Fruit fly (Drosophila melanogaster) whole organism, embryonic: Measurements from ENCODE around the gene CCT7.
A peak's percentile ranks its signal among the peaks of the same experiment; 100 is the strongest.

Experiments used
- C15 ChIP-seq: fragments of 200-800 bp; sonication (Bioruptor generic); IDR thresholded peaks from 3 replicates; pipeline ENCODE4 v1.3.6; 2022; ENCODE audit warnings: missing biosample characterization, missing genetic modification characterization
- CG12391 ChIP-seq: fragments of 200-800 bp; sonication (Bioruptor generic); optimal IDR thresholded peaks from 3 replicates; lab custom pipeline; 2018; ENCODE audit warnings: missing biosample characterization, mild to moderate bottlenecking, missing genetic modification characterization, moderate library complexity
- CG15479 ChIP-seq: fragments of 200-800 bp; sonication (Bioruptor generic); optimal IDR thresholded peaks from 3 replicates; lab custom pipeline; 2019; ENCODE audit warnings: missing biosample characterization, mild to moderate bottlenecking, missing genetic modification characterization, moderate library complexity
- CG15601 ChIP-seq: fragments of 200-800 bp; sonication (Bioruptor generic); optimal IDR thresholded peaks from 3 replicates; lab custom pipeline; 2019; ENCODE audit warnings: missing biosample characterization, mild to moderate bottlenecking, missing genetic modification characterization, moderate library complexity
- CG1602 ChIP-seq: fragments of 200-800 bp; sonication (Bioruptor generic); optimal IDR thresholded peaks from 3 replicates; lab custom pipeline; 2016; ENCODE audit warnings: missing biosample characterization, missing genetic modification characterization
- CG1603 ChIP-seq: fragments of 200-800 bp; sonication (Bioruptor generic); optimal IDR thresholded peaks from 2 replicates; lab custom pipeline; 2019; ENCODE audit warnings: missing biosample characterization, mild to moderate bottlenecking, missing genetic modification characterization, moderate library complexity
- CG16815 ChIP-seq: fragments of 200-800 bp; sonication (Bioruptor generic); optimal IDR thresholded peaks from 3 replicates; lab custom pipeline; 2017; ENCODE audit warnings: missing biosample characterization, mild to moderate bottlenecking, missing genetic modification characterization
- CG17328 ChIP-seq: fragments of 200-800 bp; sonication (Bioruptor generic); IDR thresholded peaks from 2 replicates; pipeline ENCODE4 v1.3.6; 2022; ENCODE audit warnings: missing biosample characterization, missing genetic modification characterization
- CG18262 ChIP-seq: fragments of 200-800 bp; optimal IDR thresholded peaks from 3 replicates; lab custom pipeline; 2019; ENCODE audit warnings: missing biosample characterization, mild to moderate bottlenecking, missing genetic modification characterization, moderate library complexity
- CG18619 ChIP-seq: fragments of 200-800 bp; sonication (Bioruptor generic); optimal IDR thresholded peaks from 3 replicates; lab custom pipeline; 2017; ENCODE audit warnings: missing biosample characterization, mild to moderate bottlenecking, missing genetic modification characterization
- CG2875 ChIP-seq: fragments of 200-800 bp; sonication (Bioruptor generic); optimal IDR thresholded peaks from 2 replicates; lab custom pipeline; 2017; ENCODE audit warnings: missing biosample characterization, mild to moderate bottlenecking, missing genetic modification characterization, missing genetic modification reagents
- CG5180 ChIP-seq: fragments of 200-800 bp; sonication (Bioruptor generic); optimal IDR thresholded peaks from 3 replicates; lab custom pipeline; 2017; ENCODE audit warnings: missing biosample characterization, missing genetic modification characterization, mild to moderate bottlenecking, moderate library complexity, missing genetic modification reagents
- CG6765 ChIP-seq: fragments of 200-800 bp; sonication (Bioruptor generic); optimal IDR thresholded peaks from 3 replicates; lab custom pipeline; 2017; ENCODE audit warnings: missing biosample characterization, mild to moderate bottlenecking, missing genetic modification characterization
- CG6813 ChIP-seq: fragments of 200-800 bp; sonication (Bioruptor generic); optimal IDR thresholded peaks from 2 replicates; lab custom pipeline; 2017; ENCODE audit warnings: missing biosample characterization, missing genetic modification characterization, mild to moderate bottlenecking, moderate library complexity, missing genetic modification reagents
- CG7556 ChIP-seq: fragments of 200-800 bp; sonication (Bioruptor generic); optimal IDR thresholded peaks from 2 replicates; lab custom pipeline; 2017; ENCODE audit warnings: missing biosample characterization, mild to moderate bottlenecking, missing genetic modification characterization
- CG8281 ChIP-seq: fragments of 200-800 bp; sonication (Bioruptor generic); optimal IDR thresholded peaks from 2 replicates; lab custom pipeline; 2018; ENCODE audit warnings: missing biosample characterization, mild to moderate bottlenecking, missing genetic modification characterization, moderate library complexity
- CG9437 ChIP-seq: fragments of 200-800 bp; sonication (Bioruptor generic); optimal IDR thresholded peaks from 2 replicates; lab custom pipeline; 2018; ENCODE audit warnings: missing biosample characterization, mild to moderate bottlenecking, missing genetic modification characterization
- D19A ChIP-seq: fragments of 200-800 bp; optimal IDR thresholded peaks from 3 replicates; lab custom pipeline; 2019; ENCODE audit warnings: missing biosample characterization, mild to moderate bottlenecking, missing genetic modification characterization, moderate library complexity
- Dbx ChIP-seq: fragments of 200-800 bp; sonication (Bioruptor generic); IDR thresholded peaks from 3 replicates; pipeline ENCODE4 v1.3.6; 2022; ENCODE audit warnings: missing biosample characterization, missing genetic modification characterization
- Dip2 ChIP-seq: fragments of 200-800 bp; sonication (Bioruptor generic); IDR thresholded peaks from 2 replicates; pipeline ENCODE4 v1.3.6; 2022; ENCODE audit warnings: missing biosample characterization, missing genetic modification characterization
- Dref ChIP-seq: fragments of 200-800 bp; sonication (Bioruptor generic); IDR thresholded peaks from 2 replicates; pipeline ENCODE4 v1.3.6; 2022; ENCODE audit warnings: missing biosample characterization, missing genetic modification characterization
- Drgx ChIP-seq: fragments of 200-800 bp; sonication (Bioruptor generic); IDR thresholded peaks from 2 replicates; pipeline ENCODE4 v1.3.6; 2022; ENCODE audit warnings: missing biosample characterization, missing genetic modification characterization
- ERR ChIP-seq: fragments of 200-800 bp; sonication (Bioruptor generic); optimal IDR thresholded peaks from 2 replicates; lab custom pipeline; 2016; ENCODE audit warnings: missing biosample characterization, missing genetic modification characterization
- Elba2 ChIP-seq: fragments of 200-800 bp; sonication (Bioruptor generic); optimal IDR thresholded peaks from 3 replicates; lab custom pipeline; 2016; ENCODE audit warnings: missing biosample characterization, missing genetic modification characterization
- HLH4C ChIP-seq: fragments of 200-800 bp; sonication (Bioruptor generic); IDR thresholded peaks from 3 replicates; pipeline ENCODE4 v1.3.6; 2022; ENCODE audit warnings: missing biosample characterization, missing genetic modification characterization; ENCODE audit not compliant: partially characterized antibody
- HLHmδ ChIP-seq: fragments of 200-800 bp; sonication (Bioruptor generic); optimal IDR thresholded peaks from 2 replicates; lab custom pipeline; 2018; ENCODE audit warnings: missing biosample characterization, mild to moderate bottlenecking, missing genetic modification characterization, moderate library complexity
- MBD-R2 ChIP-seq: fragments of 200-800 bp; sonication (Bioruptor generic); IDR thresholded peaks from 2 replicates; pipeline ENCODE4 v1.3.6; 2022; ENCODE audit warnings: missing biosample characterization, missing genetic modification characterization
- Oli ChIP-seq: fragments of 200-800 bp; sonication (Bioruptor generic); optimal IDR thresholded peaks from 2 replicates; lab custom pipeline; 2018; ENCODE audit warnings: missing biosample characterization, mild to moderate bottlenecking, missing genetic modification characterization, moderate library complexity
- Spps ChIP-seq: fragments of 200-800 bp; sonication (Bioruptor generic); optimal IDR thresholded peaks from 2 replicates; lab custom pipeline; 2018; ENCODE audit warnings: missing biosample characterization, mild to moderate bottlenecking, missing genetic modification characterization
- Ssrp ChIP-seq: fragments of 200-800 bp; sonication (Bioruptor generic); optimal IDR thresholded peaks from 2 replicates; lab custom pipeline; 2018; ENCODE audit warnings: missing biosample characterization, mild to moderate bottlenecking, missing genetic modification characterization, moderate library complexity
- ash1 ChIP-seq: fragments of 200-800 bp; sonication (Bioruptor generic); optimal IDR thresholded peaks from 2 replicates; lab custom pipeline; 2018; ENCODE audit warnings: missing biosample characterization, mild to moderate bottlenecking, missing genetic modification characterization
- bbx ChIP-seq: fragments of 200-800 bp; sonication (Bioruptor generic); IDR thresholded peaks from 2 replicates; pipeline ENCODE4 v1.3.6; 2022; ENCODE audit warnings: missing biosample characterization, missing genetic modification characterization; ENCODE audit not compliant: partially characterized antibody
- bcd ChIP-seq: fragments of 200-800 bp; sonication (Bioruptor generic); optimal IDR thresholded peaks from 2 replicates; lab custom pipeline; 2017; ENCODE audit warnings: missing biosample characterization, mild to moderate bottlenecking, missing genetic modification characterization
- bigmax ChIP-seq: fragments of 200-800 bp; sonication (Bioruptor generic); optimal IDR thresholded peaks from 2 replicates; lab custom pipeline; 2018; ENCODE audit warnings: missing biosample characterization, mild to moderate bottlenecking, missing genetic modification characterization
- cad ChIP-seq: fragments of >200 bp; optimal IDR thresholded peaks from 2 replicates; lab custom pipeline; 2017; ENCODE audit warnings: missing biosample characterization, missing genetic modification characterization
- cas ChIP-seq: fragments of 200-800 bp; sonication (Bioruptor generic); IDR thresholded peaks from 2 replicates; pipeline ENCODE4 v1.3.6; 2022; ENCODE audit warnings: missing biosample characterization, missing genetic modification characterization
- crp ChIP-seq, 2 experiments: fragments of 200-800 bp; sonication (Bioruptor generic); optimal IDR thresholded peaks; 2 replicates in 1 of 2; 3 replicates in 1 of 2; lab custom pipeline; 2017; ENCODE audit warnings: missing biosample characterization in 2 of 2, missing genetic modification characterization in 2 of 2, mild to moderate bottlenecking in 1 of 2, moderate library complexity in 1 of 2
- da ChIP-seq: fragments of 200-800 bp; sonication (Bioruptor generic); optimal IDR thresholded peaks from 2 replicates; lab custom pipeline; 2016; ENCODE audit warnings: missing biosample characterization, missing genetic modification characterization
- disco-r ChIP-seq: fragments of 200-800 bp; sonication (Bioruptor generic); optimal IDR thresholded peaks from 2 replicates; lab custom pipeline; 2016; ENCODE audit warnings: missing biosample characterization, missing genetic modification characterization
- dmrt99B ChIP-seq: fragments of 200-800 bp; sonication (Bioruptor generic); optimal IDR thresholded peaks from 2 replicates; lab custom pipeline; 2018; ENCODE audit warnings: missing biosample characterization, mild to moderate bottlenecking, missing genetic modification characterization, moderate library complexity
- gem ChIP-seq: fragments of 200-800 bp; sonication (Bioruptor generic); optimal IDR thresholded peaks from 2 replicates; lab custom pipeline; 2019; ENCODE audit warnings: missing biosample characterization, mild to moderate bottlenecking, missing genetic modification characterization, moderate library complexity
- lilli ChIP-seq: fragments of 200-800 bp; sonication (Bioruptor generic); optimal IDR thresholded peaks from 3 replicates; lab custom pipeline; 2016; ENCODE audit warnings: missing biosample characterization, missing genetic modification characterization
- maf-S ChIP-seq: fragments of 200-800 bp; sonication (Bioruptor generic); optimal IDR thresholded peaks from 2 replicates; lab custom pipeline; 2016; ENCODE audit warnings: missing biosample characterization, missing genetic modification characterization
- org-1 ChIP-seq: fragments of 200-800 bp; sonication (Bioruptor generic); optimal IDR thresholded peaks from 2 replicates; lab custom pipeline; 2017; ENCODE audit warnings: missing biosample characterization, missing genetic modification characterization
- prd ChIP-seq, 3 experiments: fragments of >200 bp in 2 of 3; fragments of 200-800 bp in 1 of 3; sonication (Bioruptor generic) in 1 of 3; optimal IDR thresholded peaks in 2 of 3; IDR thresholded peaks in 1 of 3; 2 replicates in 2 of 3; 3 replicates in 1 of 3; pipeline versions ENCODE4 v1.3.6 to Lab custom; 2017 to 2022; ENCODE audit warnings: missing biosample characterization in 1 of 3, missing genetic modification characterization in 1 of 3
- sc ChIP-seq, 3 experiments: fragments of >200 bp in 2 of 3; fragments of 200-800 bp in 1 of 3; sonication (Bioruptor generic) in 1 of 3; optimal IDR thresholded peaks; 2 replicates in 2 of 3; 3 replicates in 1 of 3; lab custom pipeline; 2017; ENCODE audit warnings: mild to moderate bottlenecking in 1 of 3, missing biosample characterization in 1 of 3, missing genetic modification characterization in 1 of 3, missing genetic modification reagents in 1 of 3
- slp2 ChIP-seq: fragments of 200-800 bp; sonication (Bioruptor generic); optimal IDR thresholded peaks from 2 replicates; lab custom pipeline; 2016; ENCODE audit warnings: missing biosample characterization, missing genetic modification characterization
- tna ChIP-seq: fragments of 200-800 bp; sonication (Bioruptor generic); IDR thresholded peaks from 2 replicates; pipeline ENCODE4 v1.3.6; 2022; ENCODE audit warnings: missing biosample characterization, missing genetic modification characterization; ENCODE audit not compliant: partially characterized antibody
- trem ChIP-seq: fragments of 200-800 bp; optimal IDR thresholded peaks from 3 replicates; lab custom pipeline; 2019; ENCODE audit warnings: missing biosample characterization, mild to moderate bottlenecking, missing genetic modification characterization, moderate library complexity
- yki ChIP-seq: fragments of >200 bp; optimal IDR thresholded peaks from 3 replicates; lab custom pipeline; 2018

Gene CCT7

DNA sequence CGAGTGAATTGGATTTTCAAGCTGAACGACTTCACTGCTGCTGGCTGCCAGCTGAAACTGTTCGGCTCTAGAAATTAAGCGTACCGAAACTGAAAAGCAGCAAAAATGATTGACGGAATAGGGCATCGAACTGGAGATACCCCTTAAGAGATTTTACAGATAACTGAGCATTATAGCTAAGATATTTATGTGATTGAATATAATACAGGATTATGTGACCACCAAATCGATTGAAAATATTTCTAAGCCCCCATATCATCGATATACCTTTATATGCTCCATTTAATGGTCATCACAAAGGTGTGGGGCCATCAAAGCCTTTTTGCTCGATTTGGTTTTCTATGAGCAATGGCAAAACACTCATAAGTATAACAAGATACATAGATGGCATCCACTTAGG is 16.6 kb upstream of the CCT7 start (continued):
- no peak for TF ChIP-seq tna
- TF ChIP-seq HLH4C (GFP tag; lab: Robert Waterston, UW), result no peak
- TF ChIP-seq CG7556 (GFP tag; lab: Kevin White, UChicago), result no peak
- no peak for TF ChIP-seq gem
- peak; percentile 17 for TF ChIP-seq CG6813 (GFP tag; lab: Kevin White, UChicago)
- TF ChIP-seq ERR (GFP tag; lab: Kevin White, UChicago), result no peak
- TF ChIP-seq org-1, result peak; percentile 41
- TF ChIP-seq maf-S (GFP tag; lab: Kevin White, UChicago), result no peak
- TF ChIP-seq Elba2 (GFP tag; lab: Kevin White, UChicago), result no peak
- peak; percentile 51; the same call in 2 of the 3 replicates for TF ChIP-seq Dbx (GFP tag; lab: Robert Waterston, UW)
- TF ChIP-seq CG16815 (GFP tag; lab: Kevin White, UChicago), result peak; percentile 38
- no peak for TF ChIP-seq CG9437 (GFP tag; lab: Kevin White, UChicago)
- TF ChIP-seq CG1602 (GFP tag; lab: Kevin White, UChicago), result peak; percentile 23
- TF ChIP-seq cas (GFP tag; lab: Robert Waterston, UW), result peak; percentile 29; the same call in 1 of the 2 replicates
- peak; percentile 2 for TF ChIP-seq slp2 (GFP tag; lab: Kevin White, UChicago)
- TF ChIP-seq MBD-R2, result peak; percentile 25; the same call in 1 of the 2 replicates
- peak; percentile 59 for TF ChIP-seq Oli (tag; lab: Kevin White, UChicago)
- TF ChIP-seq C15 (GFP tag; lab: Robert Waterston, UW), result no peak
- no peak for TF ChIP-seq yki (lab: Kevin White, UChicago)
- no peak for TF ChIP-seq dmrt99B (tag; lab: Kevin White, UChicago)
- no peak for TF ChIP-seq CG8281
- TF ChIP-seq CG1603, result no peak
- peak; percentile 30 for TF ChIP-seq Ssrp
- no peak for TF ChIP-seq da
- no peak for TF ChIP-seq CG2875 (GFP tag; lab: Kevin White, UChicago)
- TF ChIP-seq CG6765 (GFP tag; lab: Kevin White, UChicago), result no peak
- no peak for TF ChIP-seq sc (optimal IDR thresholded peaks at IDR 0.05; lab: Kevin White, UChicago)
- TF ChIP-seq sc (GFP tag; optimal IDR thresholded peaks at IDR 0.05; lab: Kevin White, UChicago), result no peak
- TF ChIP-seq cad (GFP tag; lab: Kevin White, UChicago), result no peak
- TF ChIP-seq CG15601 (tag; lab: Kevin White, UChicago), result no peak
- peak; percentile 76 for TF ChIP-seq Drgx (GFP tag; lab: Robert Waterston, UW)
- no peak for TF ChIP-seq trem
- TF ChIP-seq HLHmδ (GFP tag; lab: Kevin White, UChicago), result no peak
- no peak for TF ChIP-seq lilli (GFP tag; lab: Kevin White, UChicago)
- TF ChIP-seq D19A (tag; lab: Kevin White, UChicago), result no peak
- TF ChIP-seq Spps (tag; lab: Kevin White, UChicago), result no peak
- TF ChIP-seq CG18262 (tag; lab: Kevin White, UChicago), result no peak
- TF ChIP-seq bigmax (GFP tag; lab: Kevin White, UChicago), result no peak
- no peak for TF ChIP-seq CG5180 (GFP tag; lab: Kevin White, UChicago)
- no peak for TF ChIP-seq crp (GFP tag; optimal IDR thresholded peaks at IDR 0.05; lab: Kevin White, UChicago)
- no peak for TF ChIP-seq CG12391 (tag; lab: Kevin White, UChicago)
- peak; percentile 44; the same call in 1 of the 2 replicates for TF ChIP-seq CG17328 (GFP tag; lab: Robert Waterston, UW)
- TF ChIP-seq Dip2 (GFP tag; lab: Robert Waterston, UW), result no peak
- TF ChIP-seq CG15479 (GFP tag; lab: Kevin White, UChicago), result no peak
- TF ChIP-seq Dref (GFP tag; lab: Robert Waterston, UW), result no peak
- no peak for TF ChIP-seq disco-r
- TF ChIP-seq prd (optimal IDR thresholded peaks at IDR 0.05; lab: Kevin White, UChicago), result no peak
- TF ChIP-seq prd (GFP tag; IDR thresholded peaks at IDR 0.05; lab: Robert Waterston, UW), result peak; percentile 63
- TF ChIP-seq bcd, result peak; percentile 38
- TF ChIP-seq ash1 (GFP tag; lab: Kevin White, UChicago), result no peak
- peak; percentile 8 for TF ChIP-seq CG18619
- TF ChIP-seq bbx (GFP tag; lab: Robert Waterston, UW), result no peak
